Worm (Caenorhabditis elegans) whole organism, L4/young adult: ENCODE results near the gene sre-15.

Experiments used
- W03F9.2 ChIP-seq: fragments of 150-350 bp; optimal IDR thresholded peaks from 2 replicates; lab custom pipeline; 2014; ENCODE audit warnings: missing biosample characterization, missing genetic modification characterization
- dao-5 ChIP-seq: sonication (generic microtip); optimal IDR thresholded peaks from 2 replicates; lab custom pipeline; 2016; ENCODE audit warnings: missing genotype, missing genetic modification characterization, moderate library complexity, missing compliant biosample characterization
- him-1 ChIP-seq: sonication (generic microtip); optimal IDR thresholded peaks from 2 replicates; lab custom pipeline; 2016; ENCODE audit warnings: missing genotype, missing genetic modification reagents, missing genetic modification characterization, missing compliant biosample characterization

ce11 chrIV:12268272-12269045 is 23.9 kb upstream of the sre-15 start, which contains the start of the genes ppm-1.H and rpl-34:
- TF ChIP-seq him-1 (tag; lab: Kevin White, UChicago): no peak
- no peak for TF ChIP-seq dao-5 (tag; lab: Kevin White, UChicago)
- TF ChIP-seq W03F9.2 (tag; lab: Kevin White, UChicago): peak; percentile 61
